Fruit fly (Drosophila melanogaster): Measurements from ENCODE around the gene CG7202.

The CG7202 gene

DNA sequence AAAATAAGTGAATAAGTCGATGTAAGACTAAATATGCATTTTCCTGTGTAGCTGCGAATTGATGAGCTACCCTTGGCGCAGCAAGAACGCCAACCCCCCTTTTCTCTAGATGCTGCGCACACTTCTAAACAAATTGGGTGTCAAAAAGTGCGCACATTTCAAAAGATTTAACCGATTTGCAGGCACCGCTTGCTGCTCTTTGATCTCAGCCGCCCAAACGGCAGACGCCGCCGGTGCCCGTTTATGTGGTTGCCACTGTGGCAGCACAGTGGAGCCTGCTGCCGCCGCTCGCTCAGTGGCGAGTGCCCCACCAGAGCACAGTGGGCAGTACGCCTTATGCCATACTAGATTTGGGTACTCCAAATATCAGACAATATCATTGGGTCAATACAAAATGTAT lies 42.1 kb downstream of the CG7202 start:
- no peak for TF ChIP-seq CG8301 (tag; optimal IDR thresholded peaks at IDR 0.05)
- no peak for TF ChIP-seq CG15710 (tag; optimal IDR thresholded peaks at IDR 0.05)
- TF ChIP-seq CG8159 (tag; optimal IDR thresholded peaks at IDR 0.05) = no peak
- no peak for TF ChIP-seq Ets98B (GFP tag; IDR thresholded peaks at IDR 0.05)
- no peak for TF ChIP-seq CG13204 (GFP tag; optimal IDR thresholded peaks at IDR 0.05)
- TF ChIP-seq CG4496 (GFP tag; IDR thresholded peaks at IDR 0.05) = no peak
- TF ChIP-seq Snoo (tag; optimal IDR thresholded peaks at IDR 0.05) = no peak
- no peak for TF ChIP-seq CG14655 (GFP tag; optimal IDR thresholded peaks at IDR 0.05)
- no peak for TF ChIP-seq gl (tag; optimal IDR thresholded peaks at IDR 0.05)
- no peak for TF ChIP-seq CG12605 (GFP tag; IDR thresholded peaks at IDR 0.05)
- TF ChIP-seq CG10348 (GFP tag; IDR thresholded peaks at IDR 0.05) = no peak
- TF ChIP-seq fd96Ca (GFP tag; IDR thresholded peaks at IDR 0.05) = no peak
- TF ChIP-seq CG17806 (tag; optimal IDR thresholded peaks at IDR 0.05) = no peak
- no peak for TF ChIP-seq Pif1A (GFP tag; optimal IDR thresholded peaks at IDR 0.05)
- TF ChIP-seq CG34367 (tag; optimal IDR thresholded peaks at IDR 0.05) = no peak

DNA sequence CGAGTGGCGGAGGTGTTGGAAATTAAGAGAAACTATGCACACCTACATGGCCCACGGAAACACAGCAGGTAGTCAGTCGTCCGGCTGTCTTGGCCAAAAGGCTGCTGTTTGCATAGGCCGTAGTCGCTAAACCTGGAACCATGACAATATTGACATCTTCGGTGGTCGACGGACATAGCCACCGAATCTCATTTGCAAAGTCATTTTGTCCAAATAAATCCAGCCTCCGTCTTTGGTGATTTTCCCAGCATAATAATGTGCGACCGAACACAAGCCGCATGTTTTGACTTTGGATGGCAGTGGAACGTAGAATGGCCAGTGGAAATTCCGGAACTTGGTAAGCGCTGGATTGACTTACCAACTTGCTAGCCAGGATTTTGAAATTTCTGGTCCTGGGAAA lies 43.2 kb downstream of the CG7202 start:
- TF ChIP-seq CG14655 (GFP tag; optimal IDR thresholded peaks at IDR 0.05) = no peak
- TF ChIP-seq D1 (tag; optimal IDR thresholded peaks at IDR 0.05) = no peak
- no peak for TF ChIP-seq EcR (GFP tag; optimal IDR thresholded peaks at IDR 0.05)
- TF ChIP-seq CG10348 (GFP tag; IDR thresholded peaks at IDR 0.05) = no peak
- no peak for TF ChIP-seq CG4496 (GFP tag; IDR thresholded peaks at IDR 0.05)
- TF ChIP-seq Snoo (tag; optimal IDR thresholded peaks at IDR 0.05) = no peak
- no peak for TF ChIP-seq CG15710 (tag; optimal IDR thresholded peaks at IDR 0.05)
- no peak for TF ChIP-seq CG34367 (tag; optimal IDR thresholded peaks at IDR 0.05)
- TF ChIP-seq CG32121 (GFP tag; IDR thresholded peaks at IDR 0.05) = no peak
- TF ChIP-seq gl (tag; optimal IDR thresholded peaks at IDR 0.05) = no peak
- TF ChIP-seq CG8301 (tag; optimal IDR thresholded peaks at IDR 0.05) = no peak
- TF ChIP-seq CG8159 (tag; optimal IDR thresholded peaks at IDR 0.05) = no peak
- no peak for TF ChIP-seq rn (GFP tag; IDR thresholded peaks at IDR 0.05)
- no peak for TF ChIP-seq CG9948 (tag; optimal IDR thresholded peaks at IDR 0.05)
- TF ChIP-seq Pif1A (GFP tag; optimal IDR thresholded peaks at IDR 0.05) = no peak
- TF ChIP-seq Ets98B (GFP tag; IDR thresholded peaks at IDR 0.05) = no peak

- TF ChIP-seq CG12605 (GFP tag; IDR thresholded peaks at IDR 0.05) = no peak
- TF ChIP-seq Pif1A (GFP tag; optimal IDR thresholded peaks at IDR 0.05) = no peak
- TF ChIP-seq gl (tag; optimal IDR thresholded peaks at IDR 0.05) = no peak
- TF ChIP-seq CG8301 (tag; optimal IDR thresholded peaks at IDR 0.05) = no peak
- no peak; the same call in 2 of the 3 replicates for TF ChIP-seq CG4496 (GFP tag; IDR thresholded peaks at IDR 0.05)
- no peak for TF ChIP-seq Pif1B (GFP tag; optimal IDR thresholded peaks at IDR 0.05)
- no peak for TF ChIP-seq CG9948 (tag; optimal IDR thresholded peaks at IDR 0.05)
- no peak for TF ChIP-seq Ets98B (GFP tag; IDR thresholded peaks at IDR 0.05)
- no peak for TF ChIP-seq CG34367 (tag; optimal IDR thresholded peaks at IDR 0.05)
- TF ChIP-seq D1 (tag; optimal IDR thresholded peaks at IDR 0.05) = no peak
- TF ChIP-seq CG32121 (GFP tag; IDR thresholded peaks at IDR 0.05) = no peak
- TF ChIP-seq CG8159 (tag; optimal IDR thresholded peaks at IDR 0.05) = no peak
- TF ChIP-seq rn (GFP tag; IDR thresholded peaks at IDR 0.05) = no peak
- no peak for TF ChIP-seq CG13204 (GFP tag; optimal IDR thresholded peaks at IDR 0.05)
- no peak for TF ChIP-seq CG10348 (GFP tag; IDR thresholded peaks at IDR 0.05)
- TF ChIP-seq CG17806 (tag; optimal IDR thresholded peaks at IDR 0.05) = no peak
- no peak for TF ChIP-seq CG14655 (GFP tag; optimal IDR thresholded peaks at IDR 0.05)
- no peak for TF ChIP-seq fd96Ca (GFP tag; IDR thresholded peaks at IDR 0.05)
- no peak for TF ChIP-seq CG15710 (tag; optimal IDR thresholded peaks at IDR 0.05)
These were observed 46.9 kb downstream of the CG7202 start, which contains the start of gene Syx7 for dm6 chr3L:21445704-21446103. TSS of gene Syx7 (plus strand) at chr3L:21445834.

dm6 chr3L:21444719-21445118 lies 47.9 kb downstream of the CG7202 start, which contains the start of gene Alp1:
TSS of gene Alp1 (minus strand) at chr3L:21444819.
- TF ChIP-seq CG15710 (tag; optimal IDR thresholded peaks at IDR 0.05) = no peak
- TF ChIP-seq CG4496 (GFP tag; IDR thresholded peaks at IDR 0.05) = no peak
- TF ChIP-seq Pif1A (GFP tag; optimal IDR thresholded peaks at IDR 0.05) = no peak
- no peak for TF ChIP-seq CG9948 (tag; optimal IDR thresholded peaks at IDR 0.05)
- no peak for TF ChIP-seq CG14655 (GFP tag; optimal IDR thresholded peaks at IDR 0.05)
- TF ChIP-seq CG10348 (GFP tag; IDR thresholded peaks at IDR 0.05) = no peak

Measured in whole organism, pupa.